Worm (Caenorhabditis elegans): ENCODE results near the gene Y39E4B.10.

Gene Y39E4B.10

DNA sequence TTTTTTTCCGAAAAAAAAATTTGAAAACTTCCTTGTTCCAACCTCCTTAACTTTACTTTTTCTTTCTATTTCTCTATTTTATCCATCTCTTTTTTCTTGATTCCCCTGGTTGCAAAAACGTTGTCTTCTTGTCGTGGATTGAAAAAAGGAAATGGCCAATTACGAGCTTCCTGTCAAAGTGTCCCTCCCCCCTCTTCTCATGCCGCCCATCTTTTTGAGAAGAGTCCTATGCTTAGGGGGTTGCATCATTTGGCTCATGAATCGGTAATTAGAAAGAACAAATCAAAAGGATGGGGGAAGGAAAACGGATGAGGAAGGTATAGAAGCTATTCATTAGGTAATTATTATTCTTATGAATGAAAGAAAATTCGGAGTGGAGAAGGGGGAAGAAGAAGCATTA lies 25.5 kb downstream of the Y39E4B.10 start:
- TF ChIP-seq Y55F3AM.14 (GFP tag; optimal IDR thresholded peaks at IDR 0.05), result no peak
- TF ChIP-seq mdl-1 (tag; optimal IDR thresholded peaks at IDR 0.05), result no peak
- no peak for TF ChIP-seq crh-2 (tag; optimal IDR thresholded peaks at IDR 0.05)
- TF ChIP-seq lin-39 (tag; optimal IDR thresholded peaks at IDR 0.05), result no peak
- no peak for TF ChIP-seq zag-1 (tag; optimal IDR thresholded peaks at IDR 0.05)
- TF ChIP-seq egl-27 (tag; optimal IDR thresholded peaks at IDR 0.05), result no peak
- TF ChIP-seq nhr-129 (tag; optimal IDR thresholded peaks at IDR 0.05), result no peak
- peak; percentile 6 for TF ChIP-seq C34F6.9 (tag; optimal IDR thresholded peaks at IDR 0.05)
- TF ChIP-seq nhr-21 (tag; optimal IDR thresholded peaks at IDR 0.05), result no peak
- TF ChIP-seq aly-2 (tag; optimal IDR thresholded peaks at IDR 0.05), result no peak
- TF ChIP-seq R02D3.7 (tag; optimal IDR thresholded peaks at IDR 0.05), result no peak
- TF ChIP-seq unc-39 (tag; optimal IDR thresholded peaks at IDR 0.05), result no peak
- peak in 1 of 2 experiments; percentile 10 for TF ChIP-seq lsy-2 (tag; optimal IDR thresholded peaks at IDR 0.05)
- no peak for TF ChIP-seq ama-1 (optimal IDR thresholded peaks at IDR 0.05)
- peak; percentile 83 for TF ChIP-seq sem-4 (tag; optimal IDR thresholded peaks at IDR 0.05)
- TF ChIP-seq lin-13 (GFP tag; optimal IDR thresholded peaks at IDR 0.05), result no peak
- TF ChIP-seq mab-5 (tag; optimal IDR thresholded peaks at IDR 0.05), result no peak
- TF ChIP-seq alr-1 (tag; optimal IDR thresholded peaks at IDR 0.05), result no peak
- no peak for TF ChIP-seq nhr-23 (tag; optimal IDR thresholded peaks at IDR 0.05)
- TF ChIP-seq nhr-77 (tag; optimal IDR thresholded peaks at IDR 0.05), result no peak
- TF ChIP-seq nhr-12 (tag; optimal IDR thresholded peaks at IDR 0.05), result no peak
- no peak for TF ChIP-seq blmp-1 (tag; optimal IDR thresholded peaks at IDR 0.05; ENCODE audit: insufficient read depth)
- TF ChIP-seq elt-3 (tag; optimal IDR thresholded peaks at IDR 0.05), result no peak
- TF ChIP-seq nhr-11 (tag; optimal IDR thresholded peaks at IDR 0.05), result no peak
- no peak for TF ChIP-seq dmd-4 (tag; optimal IDR thresholded peaks at IDR 0.05)
- TF ChIP-seq fos-1 (tag; optimal IDR thresholded peaks at IDR 0.05), result no peak

DNA sequence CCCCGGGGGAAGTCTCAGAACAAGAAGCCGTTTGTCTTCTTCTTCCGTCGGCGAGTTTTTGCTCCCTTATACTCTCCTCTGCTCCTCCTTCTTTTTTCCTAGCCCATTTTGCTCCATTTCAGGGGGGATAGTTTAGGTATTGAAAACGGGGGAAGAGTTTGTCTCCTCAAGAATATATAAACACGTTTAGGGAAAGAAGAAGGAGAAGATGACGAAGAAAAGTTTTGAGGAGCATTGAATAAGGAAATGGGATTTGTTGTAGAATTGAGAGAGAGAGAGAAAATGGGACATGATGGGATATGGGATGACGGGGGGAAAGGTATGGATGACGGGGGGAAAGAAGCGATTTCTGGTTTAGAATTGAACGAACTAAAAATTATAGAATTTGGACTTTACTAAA lies 29.2 kb downstream of the Y39E4B.10 start:
- no peak for TF ChIP-seq lsy-2 (tag; optimal IDR thresholded peaks at IDR 0.05)
- TF ChIP-seq ama-1 (optimal IDR thresholded peaks at IDR 0.05), result no peak
- TF ChIP-seq C34F6.9 (tag; optimal IDR thresholded peaks at IDR 0.05), result no peak
- no peak for TF ChIP-seq snpc-4 (tag; optimal IDR thresholded peaks at IDR 0.05)
- no peak for TF ChIP-seq F13H6.1 (tag; optimal IDR thresholded peaks at IDR 0.05)
- TF ChIP-seq unc-62 (GFP tag; optimal IDR thresholded peaks at IDR 0.05), result no peak
- TF ChIP-seq mdl-1 (tag; optimal IDR thresholded peaks at IDR 0.05), result no peak
- no peak for TF ChIP-seq sem-4 (tag; optimal IDR thresholded peaks at IDR 0.05)
- no peak for TF ChIP-seq nhr-77 (tag; optimal IDR thresholded peaks at IDR 0.05)
- TF ChIP-seq aly-2 (tag; optimal IDR thresholded peaks at IDR 0.05), result no peak
- no peak for TF ChIP-seq alr-1 (tag; optimal IDR thresholded peaks at IDR 0.05)
- TF ChIP-seq nhr-237 (tag; optimal IDR thresholded peaks at IDR 0.05), result no peak

DNA sequence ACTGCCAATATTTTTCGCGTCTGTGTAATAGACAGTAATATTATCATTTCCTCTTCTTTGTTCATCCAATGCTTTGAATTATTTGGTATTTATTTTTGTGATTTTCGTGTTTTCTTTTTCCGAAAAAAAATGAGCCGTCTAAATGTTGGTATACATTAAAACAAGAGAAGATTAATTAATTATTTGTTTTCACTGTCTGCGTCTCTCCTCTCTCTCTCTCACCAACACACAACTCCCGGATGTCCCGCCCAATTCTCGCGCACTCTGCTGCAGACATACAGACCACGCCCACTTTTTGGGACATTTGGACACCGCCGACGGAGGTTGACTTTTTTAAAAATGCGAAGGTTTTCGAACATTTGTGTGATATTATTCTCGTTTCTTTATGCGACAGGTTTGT lies 33.1 kb downstream of the Y39E4B.10 start, which contains the start of gene zig-8:
TSS of gene zig-8 (plus strand) at position 301 of the 400 bp plus-strand sequence.
- TF ChIP-seq fos-1 (tag; optimal IDR thresholded peaks at IDR 0.05) (no peak), snpc-4 (tag; optimal IDR thresholded peaks at IDR 0.05) (no peak), R02D3.7 (tag; optimal IDR thresholded peaks at IDR 0.05) (no peak), unc-55 (GFP tag; optimal IDR thresholded peaks at IDR 0.05) (peak; percentile 20), elt-3 (tag; optimal IDR thresholded peaks at IDR 0.05) (no peak), blmp-1 (tag; optimal IDR thresholded peaks at IDR 0.05; ENCODE audit: insufficient read depth) (no peak), mab-5 (tag; optimal IDR thresholded peaks at IDR 0.05) (no peak), mbf-1 (tag; optimal IDR thresholded peaks at IDR 0.05) (no peak), sem-4 (tag; optimal IDR thresholded peaks at IDR 0.05) (peak; percentile 10), nhr-10 (tag; optimal IDR thresholded peaks at IDR 0.05) (no peak), nhr-77 (tag; optimal IDR thresholded peaks at IDR 0.05) (no peak), egl-27 (tag; optimal IDR thresholded peaks at IDR 0.05) (no peak), skn-1 (tag; optimal IDR thresholded peaks at IDR 0.05) (no peak), elt-1 (tag; optimal IDR thresholded peaks at IDR 0.05) (no peak), dmd-4 (tag; optimal IDR thresholded peaks at IDR 0.05) (no peak)

DNA sequence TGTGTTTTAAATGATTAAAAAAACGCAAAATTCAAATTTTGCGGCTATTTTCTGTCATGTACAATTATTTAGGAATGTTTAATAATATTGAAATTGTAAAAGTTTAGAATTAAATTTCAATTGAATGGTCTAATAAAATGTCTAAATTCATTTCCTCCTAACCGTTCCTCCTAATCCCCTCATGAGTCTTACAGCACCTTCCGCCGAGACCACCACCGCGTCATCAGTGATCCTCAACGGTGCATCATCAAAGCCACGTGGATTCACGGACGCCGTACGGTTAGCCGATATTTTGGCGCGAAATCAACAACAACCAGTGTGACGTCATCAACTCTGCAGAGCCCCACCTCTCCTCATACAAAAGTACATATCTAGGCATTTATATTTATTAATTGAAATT lies 34.2 kb downstream of the Y39E4B.10 start:
- no peak for TF ChIP-seq mdl-1 (tag; optimal IDR thresholded peaks at IDR 0.05)
- TF ChIP-seq unc-62 (GFP tag; optimal IDR thresholded peaks at IDR 0.05), result no peak
- no peak for TF ChIP-seq ceh-82 (tag; optimal IDR thresholded peaks at IDR 0.05)
- TF ChIP-seq dmd-4 (tag; optimal IDR thresholded peaks at IDR 0.05), result no peak
- no peak for TF ChIP-seq peb-1 (tag; optimal IDR thresholded peaks at IDR 0.05)
- TF ChIP-seq mab-5 (tag; optimal IDR thresholded peaks at IDR 0.05), result no peak
- no peak for TF ChIP-seq ztf-1 (GFP tag; conservative IDR thresholded peaks at IDR 0.05)
- no peak for TF ChIP-seq lin-13 (GFP tag; optimal IDR thresholded peaks at IDR 0.05)
